Worm (Caenorhabditis elegans) whole organism, young adult: ENCODE measurements around the gene glo-1.

ENCODE experiments used
- B0019.2 ChIP-seq: fragments of 200-800 bp; sonication (Bioruptor generic); conservative IDR thresholded peaks from 2 replicates; pipeline ENCODE4 v1.3.6; 2022; ENCODE audit warnings: missing genetic modification reagents, missing genetic modification characterization, missing compliant biosample characterization
- B0035.1 ChIP-seq: sonication (generic microtip); optimal IDR thresholded peaks from 2 replicates; lab custom pipeline; 2016; ENCODE audit warnings: missing genetic modification characterization, mild to moderate bottlenecking, missing compliant biosample characterization, missing genotype, missing genetic modification reagents
- B0336.3 ChIP-seq: fragments of 200-800 bp; sonication (Bioruptor generic); IDR thresholded peaks from 2 replicates; pipeline ENCODE4 v1.3.6; 2022; ENCODE audit warnings: missing genetic modification characterization, missing compliant biosample characterization
- C17E4.6 ChIP-seq: fragments of 200-800 bp; sonication (Bioruptor generic); IDR thresholded peaks from 2 replicates; pipeline ENCODE4 v1.3.6; 2022; ENCODE audit warnings: missing genetic modification reagents, missing genetic modification characterization, missing compliant biosample characterization
- F23B12.7 ChIP-seq: sonication (generic microtip); optimal IDR thresholded peaks from 2 replicates; lab custom pipeline; 2017; ENCODE audit warnings: missing genetic modification characterization, mild to moderate bottlenecking, missing compliant biosample characterization, antibody characterized with exemption, moderate library complexity; ENCODE audit not compliant: insufficient read depth
- F57C9.4 ChIP-seq: sonication (generic microtip); optimal IDR thresholded peaks from 2 replicates; lab custom pipeline; 2017; ENCODE audit warnings: mild to moderate bottlenecking, missing genetic modification characterization, missing compliant biosample characterization
- Y56A3A.18 ChIP-seq: fragments of 200-800 bp; sonication (Bioruptor generic); IDR thresholded peaks from 2 replicates; pipeline ENCODE4 v1.3.6; 2022; ENCODE audit warnings: missing genetic modification reagents, missing genetic modification characterization, missing compliant biosample characterization
- akir-1 ChIP-seq: fragments of 200-800 bp; sonication (Bioruptor generic); optimal IDR thresholded peaks from 2 replicates; lab custom pipeline; 2018; ENCODE audit warnings: mild to moderate bottlenecking, missing genetic modification characterization, moderate library complexity, missing compliant biosample characterization
- attf-5 ChIP-seq: fragments of 200-800 bp; sonication (Bioruptor generic); optimal IDR thresholded peaks from 2 replicates; lab custom pipeline; 2018; ENCODE audit warnings: mild to moderate bottlenecking, missing genetic modification characterization, missing compliant biosample characterization
- ccch-3 ChIP-seq: fragments of 200-800 bp; sonication (Bioruptor generic); optimal IDR thresholded peaks from 2 replicates; lab custom pipeline; 2018; ENCODE audit warnings: mild to moderate bottlenecking, missing genetic modification characterization, missing compliant biosample characterization
- ceh-40 ChIP-seq: fragments of 200-800 bp; sonication (Bioruptor generic); IDR thresholded peaks from 2 replicates; pipeline ENCODE4 v1.3.6; 2022; ENCODE audit warnings: missing genetic modification characterization, missing compliant biosample characterization
- dox-1 ChIP-seq: fragments of 200-800 bp; sonication (Bioruptor generic); IDR thresholded peaks from 2 replicates; pipeline ENCODE4 v1.3.6; 2022; ENCODE audit warnings: missing genetic modification reagents, missing genetic modification characterization, missing compliant biosample characterization
- dpl-1 ChIP-seq: fragments of 150-350 bp; optimal IDR thresholded peaks from 2 replicates; lab custom pipeline; 2014; ENCODE audit warnings: missing biosample characterization, missing genetic modification reagents, missing genetic modification characterization
- efl-1 ChIP-seq: fragments of 150-350 bp; optimal IDR thresholded peaks from 2 replicates; lab custom pipeline; 2014; ENCODE audit warnings: missing biosample characterization, missing genetic modification reagents, missing genetic modification characterization
- ekl-4 ChIP-seq: fragments of 200-800 bp; sonication (Bioruptor generic); IDR thresholded peaks from 2 replicates; pipeline ENCODE4 v1.3.6; 2022; ENCODE audit warnings: missing genetic modification reagents, missing genetic modification characterization, missing compliant biosample characterization
- hlh-26 ChIP-seq: fragments of 200-800 bp; sonication (Bioruptor generic); conservative IDR thresholded peaks from 2 replicates; pipeline ENCODE4 v1.3.6; 2022; ENCODE audit warnings: missing genetic modification reagents, missing genetic modification characterization, missing compliant biosample characterization
- hmg-1.2 ChIP-seq: fragments of 200-800 bp; sonication (Bioruptor generic); IDR thresholded peaks from 2 replicates; pipeline ENCODE4 v1.3.6; 2022; ENCODE audit warnings: missing genetic modification reagents, missing genetic modification characterization, missing compliant biosample characterization
- hmg-20 ChIP-seq: fragments of 200-800 bp; sonication (Bioruptor generic); IDR thresholded peaks from 2 replicates; pipeline ENCODE4 v1.3.6; 2022; ENCODE audit warnings: missing genetic modification reagents, missing genetic modification characterization, missing compliant biosample characterization
- hrde-1 ChIP-seq: sonication (generic microtip); optimal IDR thresholded peaks from 2 replicates; lab custom pipeline; 2016; ENCODE audit warnings: missing genetic modification characterization, mild to moderate bottlenecking, missing compliant biosample characterization, moderate library complexity, missing genotype, missing genetic modification reagents, borderline replicate concordance
- lag-1 ChIP-seq: fragments of 200-800 bp; sonication (Bioruptor generic); IDR thresholded peaks from 2 replicates; pipeline ENCODE4 v1.3.6; 2022; ENCODE audit warnings: missing genetic modification reagents, missing genetic modification characterization, missing compliant biosample characterization
- let-607 ChIP-seq, 2 experiments: fragments of 200-800 bp in 1 of 2; sonication (Bioruptor generic) in 1 of 2; sonication (generic microtip) in 1 of 2; optimal IDR thresholded peaks; 2 replicates each; lab custom pipeline; 2016 to 2018; ENCODE audit warnings: mild to moderate bottlenecking in 2 of 2, missing compliant biosample characterization in 2 of 2, missing genetic modification characterization in 2 of 2, moderate library complexity in 2 of 2, missing genotype in 1 of 2
- lin-26 ChIP-seq: fragments of 200-800 bp; sonication (Bioruptor generic); IDR thresholded peaks from 2 replicates; pipeline ENCODE4 v1.3.6; 2022; ENCODE audit warnings: missing genetic modification reagents, missing genetic modification characterization, missing compliant biosample characterization
- lin-40 ChIP-seq: sonication (generic microtip); optimal IDR thresholded peaks from 2 replicates; lab custom pipeline; 2016; ENCODE audit warnings: missing genetic modification characterization, mild to moderate bottlenecking, missing compliant biosample characterization, missing genotype, missing genetic modification reagents
- lin-54 ChIP-seq: fragments of 200-800 bp; sonication (Bioruptor generic); optimal IDR thresholded peaks from 2 replicates; lab custom pipeline; 2018; ENCODE audit warnings: mild to moderate bottlenecking, missing genetic modification characterization, missing compliant biosample characterization
- lir-1 ChIP-seq: fragments of 200-800 bp; sonication (Bioruptor generic); conservative IDR thresholded peaks from 2 replicates; pipeline ENCODE4 v1.3.6; 2022; ENCODE audit warnings: missing genetic modification reagents, missing genetic modification characterization, missing compliant biosample characterization
- madf-10 ChIP-seq: sonication (generic microtip); optimal IDR thresholded peaks from 2 replicates; lab custom pipeline; 2016; ENCODE audit warnings: mild to moderate bottlenecking, missing genetic modification characterization, missing compliant biosample characterization
- madf-3 ChIP-seq: fragments of 200-800 bp; sonication (Bioruptor generic); IDR thresholded peaks from 2 replicates; pipeline ENCODE4 v1.3.6; 2022; ENCODE audit warnings: missing genetic modification reagents, missing genetic modification characterization, missing compliant biosample characterization
- madf-6 ChIP-seq: fragments of 200-800 bp; sonication (Bioruptor generic); IDR thresholded peaks from 2 replicates; pipeline ENCODE4 v1.3.6; 2022; ENCODE audit warnings: missing genetic modification reagents, missing genetic modification characterization, missing compliant biosample characterization
- mes-4 ChIP-seq: sonication (generic microtip); optimal IDR thresholded peaks from 2 replicates; lab custom pipeline; 2016; ENCODE audit warnings: missing genotype, missing genetic modification characterization, missing compliant biosample characterization
- mxl-1 ChIP-seq: sonication (generic microtip); optimal IDR thresholded peaks from 2 replicates; lab custom pipeline; 2016; ENCODE audit warnings: missing genetic modification characterization, missing compliant biosample characterization
- nfyb-1 ChIP-seq: fragments of 200-800 bp; sonication (Bioruptor generic); IDR thresholded peaks from 2 replicates; pipeline ENCODE4 v1.3.6; 2022; ENCODE audit warnings: missing genetic modification reagents, missing genetic modification characterization, missing compliant biosample characterization
- nhr-120 ChIP-seq: fragments of 200-800 bp; sonication (Bioruptor generic); IDR thresholded peaks from 2 replicates; pipeline ENCODE4 v1.3.6; 2022; ENCODE audit warnings: missing genetic modification characterization, missing compliant biosample characterization
- nhr-80 ChIP-seq: sonication (generic microtip); optimal IDR thresholded peaks from 2 replicates; lab custom pipeline; 2016; ENCODE audit warnings: missing genetic modification characterization, missing compliant biosample characterization
- nhr-90 ChIP-seq: sonication (generic microtip); optimal IDR thresholded peaks from 2 replicates; lab custom pipeline; 2016; ENCODE audit warnings: missing genotype, mild to moderate bottlenecking, missing genetic modification characterization, missing compliant biosample characterization
- sdz-38 ChIP-seq: sonication (generic microtip); optimal IDR thresholded peaks from 2 replicates; lab custom pipeline; 2016; ENCODE audit warnings: missing genotype, missing genetic modification characterization, missing compliant biosample characterization
- snpc-1.1 ChIP-seq: sonication (generic microtip); optimal IDR thresholded peaks from 2 replicates; lab custom pipeline; 2017; ENCODE audit warnings: missing genetic modification characterization, mild to moderate bottlenecking, missing compliant biosample characterization, antibody characterized with exemption, moderate library complexity, missing genotype, missing genetic modification reagents; ENCODE audit not compliant: insufficient read depth
- snpc-1.3 ChIP-seq: sonication (generic microtip); optimal IDR thresholded peaks from 2 replicates; lab custom pipeline; 2017; ENCODE audit warnings: missing genetic modification characterization, mild to moderate bottlenecking, missing compliant biosample characterization, antibody characterized with exemption, moderate library complexity, missing genotype, missing genetic modification reagents; ENCODE audit not compliant: insufficient read depth
- sptf-2 ChIP-seq: fragments of 200-800 bp; sonication (Bioruptor generic); optimal IDR thresholded peaks from 2 replicates; lab custom pipeline; 2018; ENCODE audit warnings: mild to moderate bottlenecking, missing genetic modification characterization, missing compliant biosample characterization
- unc-130 ChIP-seq: sonication (generic microtip); optimal IDR thresholded peaks from 2 replicates; lab custom pipeline; 2016; ENCODE audit warnings: missing genetic modification reagents, missing genetic modification characterization, missing compliant biosample characterization
- zim-3 ChIP-seq: sonication (generic microtip); optimal IDR thresholded peaks from 2 replicates; lab custom pipeline; 2017; ENCODE audit warnings: mild to moderate bottlenecking, missing genetic modification characterization, moderate library complexity, missing compliant biosample characterization
- ztf-18 ChIP-seq: sonication (generic microtip); optimal IDR thresholded peaks from 2 replicates; lab custom pipeline; 2016; ENCODE audit warnings: missing genotype, mild to moderate bottlenecking, missing genetic modification characterization, missing compliant biosample characterization
- ztf-6 ChIP-seq: fragments of 200-800 bp; sonication (Bioruptor generic); IDR thresholded peaks from 2 replicates; pipeline ENCODE4 v1.3.6; 2022; ENCODE audit warnings: missing genetic modification reagents, missing genetic modification characterization, missing compliant biosample characterization

glo-1 gene

DNA sequence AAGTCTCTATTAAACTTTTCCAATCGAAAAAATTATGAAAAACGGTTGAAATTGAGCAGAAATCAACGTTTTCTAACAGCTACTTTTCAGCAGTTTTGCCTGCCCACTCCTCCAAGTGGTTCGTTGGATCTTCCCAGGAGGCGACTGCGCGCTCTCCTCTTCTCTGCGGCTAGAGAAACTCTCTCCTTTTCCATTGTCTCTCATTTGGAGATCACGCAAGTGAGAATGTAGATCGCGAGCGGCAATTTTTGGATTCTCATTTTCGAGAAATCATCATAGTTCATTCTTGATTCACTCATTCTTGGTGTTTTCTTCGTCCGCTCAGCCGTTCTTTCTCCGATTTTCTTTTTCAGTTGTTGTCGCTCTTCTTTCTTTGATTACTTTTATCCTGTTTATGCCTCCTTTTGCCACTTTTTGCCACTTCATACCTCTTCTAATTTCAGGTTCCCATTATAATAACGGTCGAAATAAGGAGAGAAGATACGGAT lies 1.9 kb upstream of the glo-1 start, which contains the start of gene mrp-4 (continued):
- TF ChIP-seq F23B12.7, result no peak
- TF ChIP-seq snpc-1.3 (tag; lab: Kevin White, UChicago), result no peak
- TF ChIP-seq madf-6 (GFP tag; lab: Robert Waterston, UW), result peak; percentile 77
- no peak for TF ChIP-seq B0336.3 (GFP tag; lab: Robert Waterston, UW)
- TF ChIP-seq sdz-38 (tag; lab: Kevin White, UChicago), result no peak
- TF ChIP-seq Y56A3A.18, result no peak
- no peak for TF ChIP-seq unc-130 (GFP tag; lab: Kevin White, UChicago)
- no peak for TF ChIP-seq ekl-4 (GFP tag; lab: Robert Waterston, UW)
- no peak for TF ChIP-seq dox-1 (GFP tag; lab: Robert Waterston, UW)
- TF ChIP-seq ceh-40 (GFP tag; lab: Robert Waterston, UW), result no peak
- TF ChIP-seq lir-1 (GFP tag; lab: Robert Waterston, UW), result no peak
- no peak for TF ChIP-seq snpc-1.1 (tag; lab: Kevin White, UChicago)
- TF ChIP-seq hmg-20 (GFP tag; lab: Robert Waterston, UW), result no peak
- TF ChIP-seq attf-5 (GFP tag; lab: Kevin White, UChicago), result no peak
- no peak for TF ChIP-seq ztf-18
- no peak for TF ChIP-seq mxl-1 (tag; lab: Kevin White, UChicago)
- TF ChIP-seq akir-1 (GFP tag; lab: Kevin White, UChicago), result no peak
- TF ChIP-seq madf-10, result no peak
- TF ChIP-seq hrde-1 (tag; lab: Kevin White, UChicago), result no peak

DNA sequence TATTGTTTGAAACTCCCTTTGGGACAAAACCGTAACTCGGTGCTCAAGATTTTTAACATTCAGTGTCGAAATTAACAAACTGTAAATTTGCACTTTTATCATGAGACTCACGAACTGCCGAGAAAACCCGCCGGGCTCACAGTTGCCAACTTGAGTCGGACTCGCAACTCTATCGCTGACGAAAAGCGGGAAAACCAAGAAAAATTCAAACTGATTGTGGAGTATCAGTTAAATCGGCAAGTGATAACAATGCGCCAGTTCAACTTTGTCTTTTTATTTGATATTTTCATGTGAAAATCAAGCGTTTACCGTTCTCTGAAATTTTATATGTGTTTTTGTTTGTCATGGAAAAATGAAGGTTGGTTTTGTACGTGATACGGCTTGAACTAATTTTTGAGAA lies 560 bp upstream of the glo-1 start:
- TF ChIP-seq B0035.1 (tag; lab: Kevin White, UChicago), result no peak
- peak; percentile 68 for TF ChIP-seq nhr-80

DNA sequence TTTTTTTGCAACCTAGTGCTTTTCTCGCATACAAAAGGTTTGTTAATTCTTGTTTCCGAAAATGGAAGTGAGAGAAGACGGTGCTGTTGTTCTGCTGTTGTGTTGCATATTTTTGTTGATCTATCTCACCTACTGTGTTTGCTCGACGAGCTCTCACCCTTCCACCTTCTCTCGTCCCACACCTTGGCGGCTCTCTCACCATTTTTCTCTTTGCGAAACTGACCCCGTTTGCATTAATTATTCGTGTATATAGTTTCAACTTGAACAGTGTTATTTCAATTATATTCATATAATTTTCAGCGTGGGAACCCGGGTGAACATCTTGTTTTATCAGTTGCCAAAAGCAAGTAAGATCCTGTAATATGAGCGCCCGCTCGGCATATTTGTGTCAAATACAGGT lies 4.9 kb downstream of the glo-1 start, which contains the start of gene R07B1.9:
R07B1.9 (plus strand) TSS at position 301 of the 400 bp plus-strand sequence.
- TF ChIP-seq B0019.2 (GFP tag; lab: Robert Waterston, UW) (no peak), zim-3 (no peak), lag-1 (GFP tag; lab: Robert Waterston, UW) (no peak), madf-3 (GFP tag; lab: Robert Waterston, UW) (no peak), lin-54 (no peak), C17E4.6 (GFP tag; lab: Robert Waterston, UW) (no peak), ccch-3 (GFP tag; lab: Kevin White, UChicago) (no peak)

DNA sequence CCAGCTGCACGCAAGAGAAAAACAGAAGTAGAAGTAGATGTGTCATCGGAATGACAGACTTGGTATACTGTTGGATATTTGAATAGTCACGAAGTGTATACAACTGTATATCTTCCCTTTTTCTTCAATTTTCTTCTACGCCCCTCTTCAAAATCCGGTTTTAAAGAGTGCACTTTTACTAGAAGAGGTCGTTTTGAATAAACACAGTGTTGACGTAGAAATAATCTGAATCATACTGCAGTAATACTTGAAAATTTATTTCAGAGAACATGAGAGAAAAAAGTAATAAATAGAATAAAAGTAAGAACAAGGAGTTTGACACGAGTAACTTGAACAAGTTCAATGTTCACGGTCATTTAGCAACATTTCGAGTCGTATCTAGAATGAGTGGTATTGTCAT lies 9.5 kb downstream of the glo-1 start, which contains the start of gene R07B1.8:
R07B1.8 (minus strand) TSS at position 101 of the 400 bp plus-strand sequence.
- TF ChIP-seq B0019.2 (GFP tag; lab: Robert Waterston, UW), result no peak
- TF ChIP-seq sptf-2 (GFP tag; lab: Kevin White, UChicago), result no peak
- TF ChIP-seq F57C9.4 (tag; lab: Kevin White, UChicago), result no peak
- TF ChIP-seq, all 124 proteins: peak for 0

DNA sequence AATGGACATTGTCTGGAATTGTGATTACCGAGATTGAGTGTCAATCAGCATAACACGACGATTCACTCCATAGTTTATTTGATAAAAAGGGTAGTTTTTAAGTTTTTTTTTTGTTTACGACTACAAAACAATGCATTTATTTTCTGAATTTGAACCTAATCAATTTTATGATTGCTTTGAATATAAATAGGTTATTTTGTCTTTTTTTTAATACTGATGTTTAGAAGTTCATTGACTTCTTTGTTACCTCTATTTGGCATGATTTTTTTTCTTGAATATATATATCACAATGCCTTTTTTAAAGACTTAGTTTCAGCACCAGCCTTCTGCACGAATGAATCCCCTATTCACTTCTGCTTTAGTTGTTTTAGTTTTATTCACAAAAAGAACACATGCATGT lies 12.5 kb downstream of the glo-1 start, which contains the start of gene R07B1.13:
R07B1.13 (plus strand) TSS at position 301 of the 400 bp plus-strand sequence.
- TF ChIP-seq lin-26 (GFP tag; lab: Robert Waterston, UW) (no peak), mes-4 (tag; lab: Kevin White, UChicago) (no peak), efl-1 (GFP tag; lab: Kevin White, UChicago) (no peak), dpl-1 (GFP tag; lab: Kevin White, UChicago) (no peak), let-607 (tag; optimal IDR thresholded peaks at IDR 0.05; lab: Kevin White, UChicago) (no peak), nhr-90 (tag; lab: Kevin White, UChicago) (no peak), lin-40 (tag; lab: Kevin White, UChicago) (no peak), nhr-120 (GFP tag; lab: Robert Waterston, UW) (no peak), hmg-20 (GFP tag; lab: Robert Waterston, UW) (no peak), ztf-6 (GFP tag; lab: Robert Waterston, UW) (no peak), hmg-1.2 (GFP tag; lab: Robert Waterston, UW) (no peak), lin-54 (no peak), snpc-1.3 (tag; lab: Kevin White, UChicago) (no peak), nfyb-1 (GFP tag; lab: Robert Waterston, UW) (no peak), hlh-26 (GFP tag; lab: Robert Waterston, UW) (no peak)
